Worm (Caenorhabditis elegans): Measurements from ENCODE around the gene F10G7.12.

Gene F10G7.12

ce11 chrII:4658245-4658644 is 31.3 kb upstream of the F10G7.12 start:
- TF ChIP-seq nfya-1 (tag; optimal IDR thresholded peaks at IDR 0.05; ENCODE audit: insufficient read depth) (no peak), ceh-82 (tag; optimal IDR thresholded peaks at IDR 0.05) (no peak), fkh-10 (GFP tag; optimal IDR thresholded peaks at IDR 0.05) (no peak), unc-39 (tag; optimal IDR thresholded peaks at IDR 0.05) (no peak), elt-3 (tag; optimal IDR thresholded peaks at IDR 0.05) (no peak), nhr-77 (tag; optimal IDR thresholded peaks at IDR 0.05) (no peak), eor-1 (tag; optimal IDR thresholded peaks at IDR 0.05) (no peak), fkh-2 (tag; optimal IDR thresholded peaks at IDR 0.05) (no peak), ztf-11 (tag; optimal IDR thresholded peaks at IDR 0.05) (no peak), tbx-2 (tag; optimal IDR thresholded peaks at IDR 0.05) (no peak), lin-15B (tag; optimal IDR thresholded peaks at IDR 0.05) (no peak), ceh-16 (tag; optimal IDR thresholded peaks at IDR 0.05) (no peak), jun-1 (tag; optimal IDR thresholded peaks at IDR 0.05) (no peak), ceh-28 (tag; optimal IDR thresholded peaks at IDR 0.05) (no peak)

- TF ChIP-seq R02D3.7 (tag; optimal IDR thresholded peaks at IDR 0.05) = no peak
- TF ChIP-seq aly-2 (tag; optimal IDR thresholded peaks at IDR 0.05) = no peak
- no peak for TF ChIP-seq elt-1 (tag; optimal IDR thresholded peaks at IDR 0.05)
- TF ChIP-seq fkh-2 (tag; optimal IDR thresholded peaks at IDR 0.05) = no peak
- TF ChIP-seq daf-12 (tag; optimal IDR thresholded peaks at IDR 0.05) = no peak
- no peak for TF ChIP-seq nfya-1 (tag; optimal IDR thresholded peaks at IDR 0.05; ENCODE audit: insufficient read depth)
- TF ChIP-seq tbx-2 (tag; optimal IDR thresholded peaks at IDR 0.05) = no peak
- no peak for TF ChIP-seq ZK546.5 (tag; optimal IDR thresholded peaks at IDR 0.05)
- TF ChIP-seq sea-2 (GFP tag; optimal IDR thresholded peaks at IDR 0.05) = no peak
- no peak for TF ChIP-seq jun-1 (tag; optimal IDR thresholded peaks at IDR 0.05)
- TF ChIP-seq snpc-4 (tag; optimal IDR thresholded peaks at IDR 0.05) = no peak
- no peak for TF ChIP-seq pqm-1 (tag; optimal IDR thresholded peaks at IDR 0.05)
- no peak for TF ChIP-seq eor-1 (tag; optimal IDR thresholded peaks at IDR 0.05)
- no peak for TF ChIP-seq ceh-82 (tag; optimal IDR thresholded peaks at IDR 0.05)
- TF ChIP-seq ceh-16 (tag; optimal IDR thresholded peaks at IDR 0.05) = no peak
Observed at ce11 chrII:4661278-4661677, 28.3 kb upstream of the F10G7.12 start, which contains the start of gene T05A7.13. Gene T05A7.13 (minus strand): TSS chrII:4661378.

- TF ChIP-seq lin-39 (tag; optimal IDR thresholded peaks at IDR 0.05) (no peak), sea-2 (GFP tag; optimal IDR thresholded peaks at IDR 0.05) (no peak), fkh-10 (GFP tag; optimal IDR thresholded peaks at IDR 0.05) (no peak), nhr-77 (tag; optimal IDR thresholded peaks at IDR 0.05) (no peak), pha-4 (tag; optimal IDR thresholded peaks at IDR 0.05) (no peak), ZK546.5 (tag; optimal IDR thresholded peaks at IDR 0.05) (no peak), lin-15B (tag; optimal IDR thresholded peaks at IDR 0.05) (no peak), nhr-11 (tag; optimal IDR thresholded peaks at IDR 0.05) (no peak), nhr-67 (tag; optimal IDR thresholded peaks at IDR 0.05) (no peak), elt-2 (tag; optimal IDR thresholded peaks at IDR 0.05) (no peak), nhr-237 (tag; optimal IDR thresholded peaks at IDR 0.05) (no peak)
Observed at ce11 chrII:4663186-4663585, 26.4 kb upstream of the F10G7.12 start, which contains the start of gene T05A7.12. Gene T05A7.12 (minus strand): TSS chrII:4663286.

- TF ChIP-seq aly-2 (tag; optimal IDR thresholded peaks at IDR 0.05) (no peak), elt-2 (tag; optimal IDR thresholded peaks at IDR 0.05) (no peak), ZK546.5 (tag; optimal IDR thresholded peaks at IDR 0.05) (no peak), hmg-11 (tag; optimal IDR thresholded peaks at IDR 0.05) (no peak), lin-39 (tag; optimal IDR thresholded peaks at IDR 0.05) (no peak), nhr-67 (tag; optimal IDR thresholded peaks at IDR 0.05) (no peak), nhr-12 (tag; optimal IDR thresholded peaks at IDR 0.05) (no peak), jun-1 (tag; optimal IDR thresholded peaks at IDR 0.05) (no peak), nhr-237 (tag; optimal IDR thresholded peaks at IDR 0.05) (no peak)
Observed at ce11 chrII:4665359-4665758, 24.2 kb upstream of the F10G7.12 start, which contains the start of gene T05A7.11. Gene T05A7.11 (minus strand): TSS chrII:4665459.

- TF ChIP-seq nhr-77 (tag; optimal IDR thresholded peaks at IDR 0.05) (no peak), jun-1 (tag; optimal IDR thresholded peaks at IDR 0.05) (no peak), nhr-11 (tag; optimal IDR thresholded peaks at IDR 0.05) (no peak), nhr-12 (tag; optimal IDR thresholded peaks at IDR 0.05) (no peak), nhr-237 (tag; optimal IDR thresholded peaks at IDR 0.05) (no peak), tbx-2 (tag; optimal IDR thresholded peaks at IDR 0.05) (no peak), nhr-23 (tag; optimal IDR thresholded peaks at IDR 0.05) (no peak), nhr-76 (tag; optimal IDR thresholded peaks at IDR 0.05) (no peak), ceh-28 (tag; optimal IDR thresholded peaks at IDR 0.05) (no peak), aly-2 (tag; optimal IDR thresholded peaks at IDR 0.05) (no peak), ztf-11 (tag; optimal IDR thresholded peaks at IDR 0.05) (no peak), lsy-12 (tag; optimal IDR thresholded peaks at IDR 0.05) (no peak), fkh-10 (GFP tag; optimal IDR thresholded peaks at IDR 0.05) (no peak), mdl-1 (tag; optimal IDR thresholded peaks at IDR 0.05) (no peak), R02D3.7 (tag; optimal IDR thresholded peaks at IDR 0.05) (no peak), elt-2 (tag; optimal IDR thresholded peaks at IDR 0.05) (no peak), nhr-25 (tag; optimal IDR thresholded peaks at IDR 0.05) (no peak)
Observed at ce11 chrII:4667572-4667971, 22.0 kb upstream of the F10G7.12 start, which contains the start of gene fut-5. Gene fut-5 (minus strand): TSS chrII:4667672.

Data from whole organism, L3 larva.